Worm (Caenorhabditis elegans): ENCODE results near the gene T10D4.1.
"Not testable (repeated sequence)": the region's sequence is repeated elsewhere in the genome, so short reads cannot be mapped to it uniquely, and the experiment has no call there.

Gene T10D4.1

ce11 chrII:3142855-3143254 lies 7.1 kb upstream of the T10D4.1 start, which contains the start of gene sri-42:
Gene sri-42, minus strand, starts transcription at chrII:3142955.
- TF ChIP-seq mdl-1 (tag; optimal IDR thresholded peaks at IDR 0.05); ceh-44 (GFP tag; IDR thresholded peaks at IDR 0.05); dve-1 (tag; optimal IDR thresholded peaks at IDR 0.05; ENCODE audit: insufficient read depth): not testable (repeated sequence)

- not testable (repeated sequence) for TF ChIP-seq php-3 (GFP tag; IDR thresholded peaks at IDR 0.05); skn-1 (tag; optimal IDR thresholded peaks at IDR 0.05); dmd-8 (GFP tag; IDR thresholded peaks at IDR 0.05)
Observed at ce11 chrII:3144552-3144951, 5.4 kb upstream of the T10D4.1 start, which contains the start of gene sri-43. Gene sri-43, minus strand, starts transcription at chrII:3144652.

- TF ChIP-seq ces-1 (GFP tag; optimal IDR thresholded peaks at IDR 0.05) (no peak), pqm-1 (tag; optimal IDR thresholded peaks at IDR 0.05) (no peak), unc-62 (GFP tag; optimal IDR thresholded peaks at IDR 0.05 in 1 of 2) (peak in 1 of 2 experiments; percentile 45), unc-62 (tag; optimal IDR thresholded peaks at IDR 0.05) (no peak), zfp-3 (GFP tag; conservative IDR thresholded peaks at IDR 0.05) (no peak), nhr-76 (tag; optimal IDR thresholded peaks at IDR 0.05) (no peak), snpc-1.2 (GFP tag; IDR thresholded peaks at IDR 0.05) (no peak), gei-8 (GFP tag; optimal IDR thresholded peaks at IDR 0.05) (no peak)
Observed at ce11 chrII:3145842-3146241, 4.1 kb upstream of the T10D4.1 start, which contains the start of gene T10D4.15. Gene T10D4.15, plus strand, starts transcription at chrII:3146142.

ce11 chrII:3148404-3148803 lies 1.5 kb upstream of the T10D4.1 start:
- TF ChIP-seq unc-39 (tag; optimal IDR thresholded peaks at IDR 0.05) (no peak), unc-62 (GFP tag; optimal IDR thresholded peaks at IDR 0.05 in 1 of 2) (peak in 1 of 2 experiments; percentile 92), unc-62 (tag; optimal IDR thresholded peaks at IDR 0.05) (no peak)

ce11 chrII:3151615-3152014 lies 1.7 kb downstream of the T10D4.1 start, which contains the start of the genes T10D4.14 and T10D4.19:
Gene T10D4.14, minus strand, starts transcription at chrII:3151715.
Gene T10D4.19, plus strand, starts transcription at chrII:3151918.
- TF ChIP-seq lin-1 (GFP tag; IDR thresholded peaks at IDR 0.05) (no peak), php-3 (GFP tag; IDR thresholded peaks at IDR 0.05) (no peak), madf-9 (GFP tag; conservative IDR thresholded peaks at IDR 0.05) (no peak), mes-2 (tag; optimal IDR thresholded peaks at IDR 0.05; ENCODE audit: poor library complexity, severe bottlenecking) (no peak), lsy-2 (tag; optimal IDR thresholded peaks at IDR 0.05) (no peak)

ce11 chrII:3154383-3154782 lies 4.4 kb downstream of the T10D4.1 start, which contains the start of gene sri-32:
Gene sri-32, minus strand, starts transcription at chrII:3154483.
- no peak for TF ChIP-seq pha-4 (GFP tag; IDR thresholded peaks at IDR 0.05)
- no peak for TF ChIP-seq pha-4 (tag; optimal IDR thresholded peaks at IDR 0.05)
- TF ChIP-seq saeg-2 (GFP tag; IDR thresholded peaks at IDR 0.05): no peak
- no peak for TF ChIP-seq skn-1 (tag; optimal IDR thresholded peaks at IDR 0.05)
- TF ChIP-seq ama-1 (optimal IDR thresholded peaks at IDR 0.05): no peak

ce11 chrII:3156749-3157148 lies 6.8 kb downstream of the T10D4.1 start, which contains the start of gene sri-33:
Gene sri-33, minus strand, starts transcription at chrII:3156849.
- TF ChIP-seq dmd-6 (GFP tag; IDR thresholded peaks at IDR 0.05) (no peak), aha-1 (tag) (peak; percentile 34)

ce11 chrII:3158985-3159384 lies 9.0 kb downstream of the T10D4.1 start, which contains the start of gene sri-34:
Gene sri-34, minus strand, starts transcription at chrII:3159085.
- TF ChIP-seq F44E2.7 (GFP tag; IDR thresholded peaks at IDR 0.05): no peak
- no peak for TF ChIP-seq nhr-111 (GFP tag; optimal IDR thresholded peaks at IDR 0.05)
- TF ChIP-seq nhr-6 (tag; optimal IDR thresholded peaks at IDR 0.05): no peak
- no peak for TF ChIP-seq lin-13 (GFP tag; optimal IDR thresholded peaks at IDR 0.05)
- TF ChIP-seq ama-1 (optimal IDR thresholded peaks at IDR 0.05): no peak
- no peak for TF ChIP-seq F49E8.2 (tag; optimal IDR thresholded peaks at IDR 0.05; ENCODE audit: borderline replicate concordance)
- TF ChIP-seq madf-5 (GFP tag; IDR thresholded peaks at IDR 0.05): no peak
